Worm (Caenorhabditis elegans) whole organism, young adult: Measurements from ENCODE around the gene T19H12.3.

Source experiments
- B0261.1 ChIP-seq: sonication (generic microtip); optimal IDR thresholded peaks from 2 replicates; lab custom pipeline; 2016; ENCODE audit warnings: mild to moderate bottlenecking, missing genetic modification characterization, moderate library complexity, missing compliant biosample characterization
- ama-1 ChIP-seq, 3 experiments: fragments of 150-350 bp in 1 of 3; sonication (generic microtip) in 2 of 3; optimal IDR thresholded peaks; 2 replicates each; lab custom pipeline; 2014 to 2018; ENCODE audit warnings: missing biosample characterization in 2 of 3, missing genetic modification characterization in 2 of 3, missing genetic modification reagents in 2 of 3
- dpl-1 ChIP-seq: fragments of 150-350 bp; optimal IDR thresholded peaks from 2 replicates; lab custom pipeline; 2014; ENCODE audit warnings: missing biosample characterization, missing genetic modification reagents, missing genetic modification characterization
- madf-6 ChIP-seq: fragments of 200-800 bp; sonication (Bioruptor generic); IDR thresholded peaks from 2 replicates; pipeline ENCODE4 v1.3.6; 2022; ENCODE audit warnings: missing genetic modification reagents, missing genetic modification characterization, missing compliant biosample characterization

DNA sequence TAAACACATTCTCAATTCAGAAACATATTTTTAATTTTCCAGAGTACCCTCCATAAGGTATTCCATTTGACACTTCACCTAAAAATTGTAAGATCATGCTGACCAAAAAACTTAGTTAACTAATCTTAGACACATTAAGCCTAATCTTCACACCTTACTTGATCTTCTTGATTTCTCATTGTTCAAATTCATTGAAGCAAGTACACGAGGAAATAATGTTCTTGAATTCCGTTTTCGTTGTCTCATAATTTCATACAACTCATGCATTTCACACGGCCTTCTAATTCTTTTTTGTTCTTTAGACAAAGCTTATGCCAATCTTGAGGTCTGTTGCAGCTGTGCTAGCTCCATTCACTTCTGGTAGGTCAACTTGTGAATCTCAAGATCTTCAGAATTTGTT lies 13.5 kb upstream of the T19H12.3 start, which contains the start of gene srd-33:
- TF ChIP-seq ama-1 (optimal IDR thresholded peaks at IDR 0.05; lab: Kevin White, UChicago) (no peak), ama-1 (GFP tag; optimal IDR thresholded peaks at IDR 0.05; lab: Kevin White, UChicago) (no peak), madf-6 (GFP tag; lab: Robert Waterston, UW) (no peak), B0261.1 (tag; lab: Kevin White, UChicago) (no peak), dpl-1 (GFP tag; lab: Kevin White, UChicago) (no peak)
